Fruit fly (Drosophila melanogaster) whole organism, embryonic: Measurements from ENCODE around the gene haf.
A peak's percentile ranks its signal among the peaks of the same experiment; 100 is the strongest.

Experiments
- Asciz ChIP-seq: fragments of 200-800 bp; sonication (Bioruptor generic); optimal IDR thresholded peaks from 2 replicates; lab custom pipeline; 2017; ENCODE audit warnings: missing biosample characterization, mild to moderate bottlenecking, missing genetic modification characterization, missing genetic modification reagents
- BtbVII ChIP-seq: fragments of 200-800 bp; sonication (Bioruptor generic); optimal IDR thresholded peaks from 3 replicates; lab custom pipeline; 2017; ENCODE audit warnings: missing biosample characterization, mild to moderate bottlenecking, missing genetic modification characterization
- CG10366 ChIP-seq: fragments of 200-800 bp; sonication (Bioruptor generic); IDR thresholded peaks from 2 replicates; pipeline ENCODE4 v1.3.6; 2022; ENCODE audit warnings: missing biosample characterization, missing genetic modification characterization
- CG10543 ChIP-seq: fragments of 200-800 bp; sonication (Bioruptor generic); optimal IDR thresholded peaks from 3 replicates; lab custom pipeline; 2017; ENCODE audit warnings: missing biosample characterization, mild to moderate bottlenecking, missing genetic modification characterization, moderate library complexity
- CG11504 ChIP-seq: fragments of 200-800 bp; sonication (Bioruptor generic); optimal IDR thresholded peaks from 3 replicates; lab custom pipeline; 2019; ENCODE audit warnings: missing biosample characterization, mild to moderate bottlenecking, missing genetic modification characterization, moderate library complexity
- CG11723 ChIP-seq: fragments of 200-800 bp; sonication (Bioruptor generic); optimal IDR thresholded peaks from 2 replicates; lab custom pipeline; 2017; ENCODE audit warnings: missing biosample characterization, mild to moderate bottlenecking, missing genetic modification characterization
- CG12236 ChIP-seq: fragments of 200-800 bp; sonication (Bioruptor generic); optimal IDR thresholded peaks from 2 replicates; lab custom pipeline; 2016; ENCODE audit warnings: missing biosample characterization, missing genetic modification characterization
- CG1233 ChIP-seq: fragments of 200-800 bp; sonication (Bioruptor generic); optimal IDR thresholded peaks from 4 replicates; lab custom pipeline; 2018; ENCODE audit warnings: missing biosample characterization, mild to moderate bottlenecking, missing genetic modification characterization
- CG15601 ChIP-seq: fragments of 200-800 bp; sonication (Bioruptor generic); optimal IDR thresholded peaks from 3 replicates; lab custom pipeline; 2019; ENCODE audit warnings: missing biosample characterization, mild to moderate bottlenecking, missing genetic modification characterization, moderate library complexity
- CG2120 ChIP-seq: fragments of 200-800 bp; sonication (Bioruptor generic); optimal IDR thresholded peaks from 3 replicates; lab custom pipeline; 2016; ENCODE audit warnings: missing biosample characterization, missing genetic modification characterization
- CG30431 ChIP-seq: fragments of 200-800 bp; sonication (Bioruptor generic); optimal IDR thresholded peaks from 2 replicates; lab custom pipeline; 2017; ENCODE audit warnings: missing biosample characterization, missing genetic modification characterization
- CG31441 ChIP-seq: fragments of 200-800 bp; sonication (Bioruptor generic); IDR thresholded peaks from 2 replicates; pipeline ENCODE4 v1.3.6; 2022; ENCODE audit warnings: missing biosample characterization, missing genetic modification characterization
- CG34224 ChIP-seq: fragments of 200-800 bp; sonication (Bioruptor generic); IDR thresholded peaks from 3 replicates; pipeline ENCODE4 v1.3.6; 2022; ENCODE audit warnings: missing biosample characterization, missing genetic modification characterization; ENCODE audit not compliant: partially characterized antibody
- CG5180 ChIP-seq: fragments of 200-800 bp; sonication (Bioruptor generic); optimal IDR thresholded peaks from 3 replicates; lab custom pipeline; 2017; ENCODE audit warnings: missing biosample characterization, missing genetic modification characterization, mild to moderate bottlenecking, moderate library complexity, missing genetic modification reagents
- CG8924 ChIP-seq: fragments of 200-800 bp; optimal IDR thresholded peaks from 3 replicates; lab custom pipeline; 2019; ENCODE audit warnings: missing biosample characterization, mild to moderate bottlenecking, missing genetic modification characterization, moderate library complexity
- CG9609 ChIP-seq: fragments of 200-800 bp; sonication (Bioruptor generic); optimal IDR thresholded peaks from 3 replicates; lab custom pipeline; 2016; ENCODE audit warnings: missing biosample characterization, missing genetic modification characterization
- Camta ChIP-seq: fragments of 200-800 bp; sonication (Bioruptor generic); optimal IDR thresholded peaks from 2 replicates; lab custom pipeline; 2016; ENCODE audit warnings: missing biosample characterization, missing genetic modification characterization
- H15 ChIP-seq: fragments of 200-800 bp; sonication (Bioruptor generic); IDR thresholded peaks from 3 replicates; pipeline ENCODE4 v1.3.6; 2022; ENCODE audit warnings: missing biosample characterization, missing genetic modification characterization
- HLH54F ChIP-seq: fragments of 200-800 bp; sonication (Bioruptor generic); optimal IDR thresholded peaks from 3 replicates; lab custom pipeline; 2016; ENCODE audit warnings: missing biosample characterization, missing genetic modification characterization
- Hand ChIP-seq: fragments of 200-800 bp; sonication (Bioruptor generic); optimal IDR thresholded peaks from 2 replicates; lab custom pipeline; 2017; ENCODE audit warnings: mild to moderate bottlenecking, missing biosample characterization, missing genetic modification reagents, missing genetic modification characterization
- Hey ChIP-seq: fragments of 200-800 bp; sonication (Bioruptor generic); optimal IDR thresholded peaks from 3 replicates; lab custom pipeline; 2018; ENCODE audit warnings: missing biosample characterization, mild to moderate bottlenecking, missing genetic modification characterization
- Hr51 ChIP-seq, 2 experiments: fragments of 200-800 bp; sonication (Bioruptor generic); optimal IDR thresholded peaks; 2 replicates in 1 of 2; 3 replicates in 1 of 2; lab custom pipeline; 2016 to 2018; ENCODE audit warnings: missing biosample characterization in 2 of 2, missing genetic modification characterization in 2 of 2, mild to moderate bottlenecking in 1 of 2, moderate library complexity in 1 of 2
- Hsf ChIP-seq: fragments of 200-800 bp; sonication (Bioruptor generic); optimal IDR thresholded peaks from 3 replicates; lab custom pipeline; 2016; ENCODE audit warnings: missing biosample characterization, missing genetic modification characterization
- Meics ChIP-seq: fragments of 200-800 bp; sonication (Bioruptor generic); optimal IDR thresholded peaks from 2 replicates; lab custom pipeline; 2017; ENCODE audit warnings: missing biosample characterization, mild to moderate bottlenecking, missing genetic modification characterization
- Mes4 ChIP-seq: fragments of 200-800 bp; sonication (Bioruptor generic); optimal IDR thresholded peaks from 2 replicates; lab custom pipeline; 2016; ENCODE audit warnings: missing biosample characterization, missing genetic modification characterization
- Mrtf ChIP-seq: fragments of 200-800 bp; sonication (Bioruptor generic); IDR thresholded peaks from 3 replicates; pipeline ENCODE4 v1.3.6; 2022; ENCODE audit warnings: missing biosample characterization, missing genetic modification characterization
- PHDP ChIP-seq: fragments of 200-800 bp; sonication (Bioruptor generic); optimal IDR thresholded peaks from 3 replicates; lab custom pipeline; 2018; ENCODE audit warnings: missing biosample characterization, mild to moderate bottlenecking, missing genetic modification characterization, moderate library complexity
- Sry-δ ChIP-seq: fragments of 200-800 bp; sonication (Bioruptor generic); optimal IDR thresholded peaks from 2 replicates; lab custom pipeline; 2016; ENCODE audit warnings: missing biosample characterization, missing genetic modification characterization
- Tbp ChIP-seq: fragments of >200 bp; optimal IDR thresholded peaks from 2 replicates; lab custom pipeline; 2018; ENCODE audit warnings: missing biosample characterization, missing genetic modification characterization
- aop ChIP-seq: fragments of 200-800 bp; sonication (Bioruptor generic); IDR thresholded peaks from 2 replicates; pipeline ENCODE4 v1.3.6; 2022; ENCODE audit warnings: missing biosample characterization, missing genetic modification characterization
- ato ChIP-seq: fragments of 200-800 bp; sonication (Bioruptor generic); IDR thresholded peaks from 2 replicates; pipeline ENCODE4 v1.3.6; 2022; ENCODE audit warnings: missing biosample characterization, missing genetic modification characterization; ENCODE audit not compliant: partially characterized antibody
- br ChIP-seq: fragments of >200 bp; optimal IDR thresholded peaks from 2 replicates; lab custom pipeline; 2017
- corto ChIP-seq: fragments of 200-800 bp; sonication (Bioruptor generic); optimal IDR thresholded peaks from 2 replicates; lab custom pipeline; 2016; ENCODE audit warnings: missing biosample characterization, mild to moderate bottlenecking, missing genetic modification characterization, moderate library complexity
- da ChIP-seq: fragments of 200-800 bp; sonication (Bioruptor generic); optimal IDR thresholded peaks from 2 replicates; lab custom pipeline; 2016; ENCODE audit warnings: missing biosample characterization, missing genetic modification characterization
- dysf ChIP-seq: fragments of 200-800 bp; sonication (Bioruptor generic); IDR thresholded peaks from 3 replicates; pipeline ENCODE4 v1.3.6; 2022; ENCODE audit warnings: missing biosample characterization, missing genetic modification characterization
- esg ChIP-seq: fragments of 200-800 bp; sonication (Bioruptor generic); conservative IDR thresholded peaks from 2 replicates; pipeline ENCODE4 v1.3.6; 2022; ENCODE audit warnings: missing biosample characterization, missing genetic modification characterization
- fd96Cb ChIP-seq: fragments of 200-800 bp; sonication (Bioruptor generic); optimal IDR thresholded peaks from 2 replicates; lab custom pipeline; 2018; ENCODE audit warnings: missing biosample characterization, mild to moderate bottlenecking, missing genetic modification characterization, moderate library complexity
- gfzf ChIP-seq: fragments of 200-800 bp; sonication (Bioruptor generic); optimal IDR thresholded peaks from 2 replicates; lab custom pipeline; 2016; ENCODE audit warnings: missing biosample characterization, mild to moderate bottlenecking, missing genetic modification characterization, moderate library complexity
- gro ChIP-seq: fragments of 200-800 bp; sonication (Bioruptor generic); optimal IDR thresholded peaks from 2 replicates; lab custom pipeline; 2016; ENCODE audit warnings: missing biosample characterization, missing genetic modification characterization
- hb ChIP-seq: fragments of 200-800 bp; sonication (Bioruptor generic); IDR thresholded peaks from 3 replicates; pipeline ENCODE4 v1.3.6; 2022; ENCODE audit warnings: missing biosample characterization, missing genetic modification characterization; ENCODE audit not compliant: partially characterized antibody
- knrl ChIP-seq: fragments of 200-800 bp; sonication (Bioruptor generic); IDR thresholded peaks from 3 replicates; pipeline ENCODE4 v1.3.6; 2022; ENCODE audit warnings: missing biosample characterization, missing genetic modification characterization; ENCODE audit not compliant: partially characterized antibody
- lbe ChIP-seq: fragments of 200-800 bp; sonication (Bioruptor generic); optimal IDR thresholded peaks from 2 replicates; lab custom pipeline; 2016; ENCODE audit warnings: missing biosample characterization, mild to moderate bottlenecking, missing genetic modification characterization
- odd ChIP-seq: fragments of 200-800 bp; sonication (Bioruptor generic); optimal IDR thresholded peaks from 2 replicates; lab custom pipeline; 2017; ENCODE audit warnings: missing biosample characterization, mild to moderate bottlenecking, missing genetic modification characterization
- org-1 ChIP-seq: fragments of 200-800 bp; sonication (Bioruptor generic); optimal IDR thresholded peaks from 2 replicates; lab custom pipeline; 2017; ENCODE audit warnings: missing biosample characterization, missing genetic modification characterization
- pb ChIP-seq: fragments of 200-800 bp; sonication (Bioruptor generic); optimal IDR thresholded peaks from 3 replicates; lab custom pipeline; 2016; ENCODE audit warnings: missing biosample characterization, missing genetic modification characterization
- pita ChIP-seq: fragments of 200-800 bp; sonication (Bioruptor generic); optimal IDR thresholded peaks from 2 replicates; lab custom pipeline; 2017; ENCODE audit warnings: missing biosample characterization, mild to moderate bottlenecking, missing genetic modification characterization
- sens ChIP-seq: fragments of 200-800 bp; sonication (Bioruptor generic); peaks from one replicate; lab custom pipeline; 2016; ENCODE audit warnings: missing biosample characterization, missing genetic modification characterization
- sob ChIP-seq: fragments of 200-800 bp; sonication (Bioruptor generic); IDR thresholded peaks from 2 replicates; pipeline ENCODE4 v1.3.6; 2022; ENCODE audit warnings: missing biosample characterization, missing genetic modification characterization
- tap ChIP-seq: fragments of 200-800 bp; optimal IDR thresholded peaks from 3 replicates; lab custom pipeline; 2019; ENCODE audit warnings: missing biosample characterization, mild to moderate bottlenecking, missing genetic modification characterization, moderate library complexity
- vvl ChIP-seq: fragments of 200-800 bp; sonication (Bioruptor generic); IDR thresholded peaks from 2 replicates; pipeline ENCODE4 v1.3.6; 2022; ENCODE audit warnings: missing biosample characterization, missing genetic modification characterization
- zen2 ChIP-seq: fragments of 200-800 bp; sonication (Bioruptor generic); IDR thresholded peaks from 3 replicates; pipeline ENCODE4 v1.3.6; 2022; ENCODE audit warnings: missing biosample characterization, missing genetic modification characterization; ENCODE audit not compliant: partially characterized antibody

haf gene

DNA sequence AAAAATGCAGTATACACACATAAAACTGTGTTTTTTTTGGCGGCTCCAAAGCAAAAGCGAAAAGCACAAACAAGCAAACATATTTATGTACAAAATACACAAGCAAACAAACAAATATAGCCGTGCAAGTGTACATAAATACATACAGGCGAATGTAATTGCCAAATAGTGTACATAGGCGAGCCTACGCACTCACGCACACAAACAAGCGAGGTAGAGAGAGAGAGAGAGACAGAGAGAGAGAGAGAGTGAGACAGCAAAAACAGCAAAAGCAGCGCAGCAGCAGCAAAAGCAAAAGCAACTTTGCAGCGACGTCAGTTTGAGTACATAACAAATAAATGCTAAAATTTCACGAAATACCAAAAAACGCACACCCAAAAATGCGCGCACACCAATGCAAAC is 93.7 kb downstream of the haf start (continued):
- TF ChIP-seq corto (GFP tag; lab: Kevin White, UChicago) (no peak), odd (GFP tag; lab: Kevin White, UChicago) (peak; percentile 69), tap (peak; percentile 85), da (GFP tag; lab: Kevin White, UChicago) (peak; percentile 55), fd96Cb (tag; lab: Kevin White, UChicago) (peak; percentile 80), CG5180 (GFP tag; lab: Kevin White, UChicago) (peak; percentile 86), Hey (tag; lab: Kevin White, UChicago) (peak; percentile 72), Hr51 (GFP tag; optimal IDR thresholded peaks at IDR 0.05; lab: Kevin White, UChicago) (peak; percentile 45 to 64), CG11723 (GFP tag; lab: Kevin White, UChicago) (peak; percentile 72), HLH54F (GFP tag; lab: Kevin White, UChicago) (no peak), Hsf (peak; percentile 63), CG34224 (GFP tag; lab: Robert Waterston, UW) (no peak), CG10366 (GFP tag; lab: Robert Waterston, UW) (peak; percentile 54), Sry-δ (GFP tag; lab: Kevin White, UChicago) (peak; percentile 47), dysf (GFP tag; lab: Robert Waterston, UW) (peak; percentile 51; the same call in 2 of the 3 replicates), Asciz (GFP tag; lab: Kevin White, UChicago) (peak; percentile 99), gro (GFP tag; lab: Kevin White, UChicago) (peak; percentile 12), Camta (GFP tag; lab: Kevin White, UChicago) (peak; percentile 90), vvl (GFP tag; lab: Robert Waterston, UW) (peak; percentile 74), CG9609 (peak; percentile 61), lbe (GFP tag; lab: Kevin White, UChicago) (no peak), br (lab: Kevin White, UChicago) (no peak), pita (GFP tag; lab: Kevin White, UChicago) (no peak), CG8924 (tag; lab: Kevin White, UChicago) (peak; percentile 15), Mes4 (GFP tag; lab: Kevin White, UChicago) (peak; percentile 92), pb (GFP tag; lab: Kevin White, UChicago) (peak; percentile 76), CG31441 (GFP tag; lab: Robert Waterston, UW) (no peak; the same call in 1 of the 2 replicates), CG11504 (tag; lab: Kevin White, UChicago) (peak; percentile 77), hb (GFP tag; lab: Robert Waterston, UW) (no peak), gfzf (GFP tag; lab: Kevin White, UChicago) (no peak), Meics (peak; percentile 32), PHDP (tag; lab: Kevin White, UChicago) (peak; percentile 89), Mrtf (GFP tag; lab: Robert Waterston, UW) (no peak), Hand (GFP tag; lab: Kevin White, UChicago) (no peak), aop (GFP tag; lab: Robert Waterston, UW) (no peak), H15 (peak; percentile 63; the same call in 2 of the 3 replicates), CG15601 (tag; lab: Kevin White, UChicago) (peak; percentile 92), zen2 (GFP tag; lab: Robert Waterston, UW) (no peak), CG2120 (no peak), knrl (GFP tag; lab: Robert Waterston, UW) (no peak), CG10543 (GFP tag; lab: Kevin White, UChicago) (peak; percentile 37), CG30431 (GFP tag; lab: Kevin White, UChicago) (peak; percentile 41), Tbp (GFP tag; lab: Kevin White, UChicago) (no peak), CG12236 (GFP tag; lab: Kevin White, UChicago) (peak; percentile 93), sens (GFP tag; lab: Kevin White, UChicago) (peak; percentile 99), CG1233 (GFP tag; lab: Kevin White, UChicago) (peak; percentile 89), esg (GFP tag; lab: Robert Waterston, UW) (no peak), ato (GFP tag; lab: Robert Waterston, UW) (no peak), org-1 (peak; percentile 87), sob (peak; percentile 71), BtbVII (peak; percentile 71)
